Worm (Caenorhabditis elegans) whole organism, L1 larva: ENCODE measurements around the gene srh-235.

ENCODE experiments used
- C34B4.2 ChIP-seq: sonication (generic microtip); optimal IDR thresholded peaks from 2 replicates; lab custom pipeline; 2017; ENCODE audit warnings: mild to moderate bottlenecking, missing genetic modification characterization, missing compliant biosample characterization
- F16B12.6 ChIP-seq: fragments of 150-350 bp; optimal IDR thresholded peaks from 2 replicates; lab custom pipeline; 2014; ENCODE audit warnings: missing biosample characterization, missing genetic modification characterization
- ama-1 ChIP-seq: fragments of 150-350 bp; optimal IDR thresholded peaks from 2 replicates; lab custom pipeline; 2014
- ceh-63 ChIP-seq: fragments of 200-800 bp; sonication (Bioruptor generic); optimal IDR thresholded peaks from 2 replicates; lab custom pipeline; 2018; ENCODE audit warnings: mild to moderate bottlenecking, missing genetic modification characterization, missing compliant biosample characterization
- ceh-82 ChIP-seq, 3 experiments: fragments of 150-350 bp in 1 of 3; sonication (generic microtip) in 2 of 3; optimal IDR thresholded peaks; 2 replicates each; lab custom pipeline; 2014 to 2017; ENCODE audit warnings: missing biosample characterization in 3 of 3, missing genetic modification characterization in 3 of 3
- ceh-90 ChIP-seq: sonication (generic microtip); optimal IDR thresholded peaks from 2 replicates; lab custom pipeline; 2016; ENCODE audit warnings: missing genetic modification characterization, missing compliant biosample characterization
- efl-3 ChIP-seq: fragments of 200-800 bp; sonication (Bioruptor generic); optimal IDR thresholded peaks from 2 replicates; lab custom pipeline; 2018; ENCODE audit warnings: mild to moderate bottlenecking, missing genetic modification characterization, missing compliant biosample characterization
- egl-13 ChIP-seq: sonication (generic microtip); optimal IDR thresholded peaks from 2 replicates; lab custom pipeline; 2016; ENCODE audit warnings: missing genotype, missing genetic modification reagents, missing genetic modification characterization, missing compliant biosample characterization
- elt-2 ChIP-seq: sonication (generic microtip); optimal IDR thresholded peaks from 2 replicates; lab custom pipeline; 2016; ENCODE audit warnings: missing genetic modification characterization, mild to moderate bottlenecking, inconsistent platforms, missing compliant biosample characterization, missing genetic modification reagents
- elt-3 ChIP-seq, 6 experiments: fragments of 150-350 bp in 1 of 6; sonication (generic microtip); optimal IDR thresholded peaks; 2 replicates each; lab custom pipeline; 2017 to 2018; ENCODE audit warnings: missing biosample characterization in 6 of 6, missing genetic modification characterization in 6 of 6, inconsistent platforms in 1 of 6
- fkh-4 ChIP-seq: sonication (generic microtip); optimal IDR thresholded peaks from 2 replicates; lab custom pipeline; 2016; ENCODE audit warnings: missing compliant biosample characterization, missing genetic modification characterization, borderline replicate concordance
- fkh-8 ChIP-seq: sonication (generic microtip); optimal IDR thresholded peaks from 2 replicates; lab custom pipeline; 2016; ENCODE audit warnings: mild to moderate bottlenecking, missing genetic modification characterization, missing compliant biosample characterization
- fos-1 ChIP-seq: fragments of 150-350 bp; optimal IDR thresholded peaks from 2 replicates; lab custom pipeline; 2014; ENCODE audit warnings: missing biosample characterization, missing genetic modification characterization
- grh-1 ChIP-seq: fragments of 200-800 bp; sonication (Bioruptor generic); IDR thresholded peaks from 2 replicates; pipeline ENCODE4 v1.3.6; 2022; ENCODE audit warnings: missing genetic modification reagents, missing genetic modification characterization, missing compliant biosample characterization
- hlh-17 ChIP-seq: fragments of 200-800 bp; sonication (Bioruptor generic); optimal IDR thresholded peaks from 2 replicates; lab custom pipeline; 2018; ENCODE audit warnings: missing genetic modification characterization, mild to moderate bottlenecking, missing compliant biosample characterization, moderate library complexity, borderline replicate concordance
- isw-1 ChIP-seq: fragments of 200-800 bp; sonication (Bioruptor generic); IDR thresholded peaks from 2 replicates; pipeline ENCODE4 v1.3.6; 2022; ENCODE audit warnings: missing genetic modification characterization, missing compliant biosample characterization
- lin-13 ChIP-seq: fragments of 150-350 bp; optimal IDR thresholded peaks from 2 replicates; lab custom pipeline; 2014; ENCODE audit warnings: missing biosample characterization, missing genetic modification reagents, missing genetic modification characterization
- lin-14 ChIP-seq: fragments of 200-800 bp; sonication (Bioruptor generic); optimal IDR thresholded peaks from 2 replicates; lab custom pipeline; 2018; ENCODE audit warnings: mild to moderate bottlenecking, missing genetic modification characterization, moderate library complexity, missing compliant biosample characterization
- lir-3 ChIP-seq: sonication (generic microtip); optimal IDR thresholded peaks from 2 replicates; lab custom pipeline; 2016; ENCODE audit warnings: mild to moderate bottlenecking, missing genetic modification characterization, moderate library complexity, missing compliant biosample characterization; ENCODE audit not compliant: poor library complexity
- mef-2 ChIP-seq: fragments of 150-350 bp; optimal IDR thresholded peaks from 2 replicates; lab custom pipeline; 2014; ENCODE audit warnings: missing biosample characterization, missing genetic modification characterization
- mep-1 ChIP-seq: fragments of 150-350 bp; optimal IDR thresholded peaks from 2 replicates; lab custom pipeline; 2014; ENCODE audit warnings: missing biosample characterization, missing genetic modification characterization
- nhr-19 ChIP-seq: fragments of 200-800 bp; sonication (Bioruptor generic); conservative IDR thresholded peaks from 2 replicates; pipeline ENCODE4 v1.3.6; 2022; ENCODE audit warnings: missing genetic modification characterization, missing compliant biosample characterization
- nhr-20 ChIP-seq: sonication (generic microtip); optimal IDR thresholded peaks from 2 replicates; lab custom pipeline; 2016; ENCODE audit warnings: mild to moderate bottlenecking, missing genetic modification characterization, missing compliant biosample characterization
- nhr-237 ChIP-seq: fragments of 150-350 bp; optimal IDR thresholded peaks from 2 replicates; lab custom pipeline; 2014; ENCODE audit warnings: missing biosample characterization, missing genetic modification characterization
- nhr-71 ChIP-seq: sonication (generic microtip); optimal IDR thresholded peaks from 2 replicates; lab custom pipeline; 2016; ENCODE audit warnings: mild to moderate bottlenecking, missing genetic modification characterization, moderate library complexity, missing compliant biosample characterization
- nhr-76 ChIP-seq: sonication (generic microtip); optimal IDR thresholded peaks from 2 replicates; lab custom pipeline; 2017; ENCODE audit warnings: missing biosample characterization, missing genetic modification characterization
- nhr-90 ChIP-seq: sonication (generic microtip); optimal IDR thresholded peaks from 2 replicates; lab custom pipeline; 2016; ENCODE audit warnings: mild to moderate bottlenecking, missing genetic modification characterization, missing compliant biosample characterization; ENCODE audit not compliant: poor library complexity
- pag-3 ChIP-seq: sonication (generic microtip); optimal IDR thresholded peaks from 2 replicates; lab custom pipeline; 2017; ENCODE audit warnings: missing genetic modification characterization, mild to moderate bottlenecking, missing compliant biosample characterization, antibody characterized with exemption, borderline replicate concordance; ENCODE audit not compliant: insufficient read depth
- pax-3 ChIP-seq: fragments of 200-800 bp; sonication (Bioruptor generic); optimal IDR thresholded peaks from 2 replicates; lab custom pipeline; 2018; ENCODE audit warnings: mild to moderate bottlenecking, missing genetic modification characterization, moderate library complexity, missing compliant biosample characterization
- pqm-1 ChIP-seq: sonication (generic microtip); optimal IDR thresholded peaks from 3 replicates; lab custom pipeline; 2017; ENCODE audit warnings: missing biosample characterization, missing genetic modification characterization
- rnt-1 ChIP-seq: sonication (generic microtip); optimal IDR thresholded peaks from 2 replicates; lab custom pipeline; 2016; ENCODE audit warnings: mild to moderate bottlenecking, missing genetic modification characterization, moderate library complexity, missing compliant biosample characterization
- skn-1 ChIP-seq: fragments of 150-350 bp; optimal IDR thresholded peaks from 2 replicates; lab custom pipeline; 2014; ENCODE audit warnings: missing biosample characterization, missing genetic modification characterization
- snu-23 ChIP-seq: sonication (generic microtip); optimal IDR thresholded peaks from 2 replicates; lab custom pipeline; 2016; ENCODE audit warnings: missing genetic modification characterization, missing compliant biosample characterization
- sox-4 ChIP-seq: sonication (generic microtip); optimal IDR thresholded peaks from 2 replicates; lab custom pipeline; 2016; ENCODE audit warnings: missing genetic modification characterization, missing compliant biosample characterization
- swsn-7 ChIP-seq: sonication (generic microtip); optimal IDR thresholded peaks from 2 replicates; lab custom pipeline; 2016; ENCODE audit warnings: missing genetic modification characterization, missing compliant biosample characterization
- tbx-2 ChIP-seq: sonication (generic microtip); optimal IDR thresholded peaks from 2 replicates; lab custom pipeline; 2016; ENCODE audit warnings: missing genetic modification characterization, missing compliant biosample characterization
- unc-130 ChIP-seq: fragments of 150-350 bp; optimal IDR thresholded peaks from 2 replicates; lab custom pipeline; 2017; ENCODE audit warnings: missing biosample characterization, missing genetic modification characterization, inconsistent platforms
- unc-30 ChIP-seq: sonication (generic microtip); optimal IDR thresholded peaks from 2 replicates; lab custom pipeline; 2017; ENCODE audit warnings: missing biosample characterization, missing genetic modification characterization
- unc-62 ChIP-seq: fragments of 150-350 bp; optimal IDR thresholded peaks from 2 replicates; lab custom pipeline; 2014; ENCODE audit warnings: missing biosample characterization, missing genetic modification reagents, missing genetic modification characterization
- unc-98 ChIP-seq: fragments of 200-800 bp; sonication (Bioruptor generic); IDR thresholded peaks from 2 replicates; pipeline ENCODE4 v1.3.6; 2022; ENCODE audit warnings: missing genetic modification characterization, missing compliant biosample characterization
- vab-15 ChIP-seq: sonication (generic microtip); optimal IDR thresholded peaks from 2 replicates; lab custom pipeline; 2017; ENCODE audit warnings: missing genotype, mild to moderate bottlenecking, missing genetic modification characterization, missing compliant biosample characterization
- xbp-1 ChIP-seq: sonication (generic microtip); optimal IDR thresholded peaks from 2 replicates; lab custom pipeline; 2016; ENCODE audit warnings: missing genetic modification characterization, missing compliant biosample characterization
- ztf-11 ChIP-seq, 2 experiments: sonication (generic microtip); optimal IDR thresholded peaks; 2 replicates each; lab custom pipeline; 2016 to 2017; ENCODE audit warnings: missing genetic modification characterization in 2 of 2, missing biosample characterization in 1 of 2, missing compliant biosample characterization in 1 of 2
- ztf-4 ChIP-seq: fragments of 150-350 bp; optimal IDR thresholded peaks from 2 replicates; lab custom pipeline; 2014; ENCODE audit warnings: missing biosample characterization, missing genetic modification characterization

srh-235 gene

ce11 chrV:17508493-17508892 is 37.0 kb upstream of the srh-235 start, which contains the start of gene srw-32:
Gene srw-32 (plus strand): TSS chrV:17508793.
- TF ChIP-seq nhr-237 (tag; lab: Kevin White, UChicago), result no peak
- no peak for TF ChIP-seq hlh-17
- TF ChIP-seq ama-1, result no peak
- TF ChIP-seq pqm-1, result no peak
- no peak for TF ChIP-seq nhr-90 (tag; lab: Kevin White, UChicago)
- TF ChIP-seq nhr-19 (GFP tag; lab: Robert Waterston, UW), result no peak
- TF ChIP-seq F16B12.6 (tag; lab: Kevin White, UChicago), result no peak
- TF ChIP-seq ztf-4 (tag; lab: Kevin White, UChicago), result no peak
- no peak for TF ChIP-seq fos-1 (tag; lab: Kevin White, UChicago)
- no peak for TF ChIP-seq sox-4 (tag; lab: Kevin White, UChicago)
- TF ChIP-seq elt-3 (tag; optimal IDR thresholded peaks at IDR 0.05; lab: Kevin White, UChicago), result no peak
- TF ChIP-seq swsn-7 (tag; lab: Kevin White, UChicago), result no peak
- TF ChIP-seq unc-62 (GFP tag; lab: Kevin White, UChicago), result no peak
- TF ChIP-seq nhr-76 (tag; lab: Kevin White, UChicago), result no peak
- no peak for TF ChIP-seq unc-98
- no peak for TF ChIP-seq grh-1 (GFP tag; lab: Robert Waterston, UW)
- TF ChIP-seq isw-1 (GFP tag; lab: Robert Waterston, UW), result no peak
- TF ChIP-seq skn-1, result no peak
- no peak for TF ChIP-seq lin-14 (GFP tag; lab: Kevin White, UChicago)
- no peak for TF ChIP-seq mef-2
- TF ChIP-seq, all 84 proteins: peak for 0

DNA sequence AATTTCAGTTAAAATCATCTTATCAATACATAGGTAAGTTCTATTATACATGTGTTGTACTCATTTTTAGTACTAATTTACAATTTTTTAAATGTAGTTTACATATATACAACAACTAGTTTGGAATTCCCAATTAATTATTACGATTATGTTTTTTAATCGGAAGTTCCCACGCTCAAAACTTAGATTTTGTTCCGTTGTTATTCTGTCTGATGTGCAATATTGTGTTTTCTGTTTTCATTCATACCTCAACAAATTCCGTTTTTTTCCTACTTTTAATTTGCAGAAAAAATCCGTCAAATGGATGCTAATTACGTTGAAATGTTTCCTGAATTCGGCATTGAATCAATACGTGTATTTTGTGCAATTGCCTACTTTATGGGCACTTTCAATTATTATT is 34.8 kb upstream of the srh-235 start, which contains the start of gene srw-31:
srw-31 (plus strand) TSS at position 301 of the 400 bp plus-strand sequence.
- TF ChIP-seq pqm-1, result no peak
- no peak for TF ChIP-seq elt-2 (tag; lab: Kevin White, UChicago)
- no peak for TF ChIP-seq nhr-71 (tag; lab: Kevin White, UChicago)
- no peak for TF ChIP-seq efl-3
- TF ChIP-seq sox-4 (tag; lab: Kevin White, UChicago), result no peak
- no peak for TF ChIP-seq fkh-8 (tag; lab: Kevin White, UChicago)
- no peak for TF ChIP-seq fkh-4 (tag; lab: Kevin White, UChicago)
- TF ChIP-seq ceh-63 (GFP tag; lab: Kevin White, UChicago), result no peak
- no peak for TF ChIP-seq pag-3
- no peak for TF ChIP-seq xbp-1 (tag; lab: Kevin White, UChicago)
- TF ChIP-seq ceh-82 (tag; optimal IDR thresholded peaks at IDR 0.05; lab: Kevin White, UChicago), result no peak
- no peak for TF ChIP-seq mef-2
- TF ChIP-seq rnt-1 (tag; lab: Kevin White, UChicago), result no peak
- TF ChIP-seq nhr-19 (GFP tag; lab: Robert Waterston, UW), result no peak
- TF ChIP-seq unc-30 (tag; lab: Kevin White, UChicago), result no peak
- no peak for TF ChIP-seq snu-23
- no peak for TF ChIP-seq nhr-20 (tag; lab: Kevin White, UChicago)
- no peak for TF ChIP-seq C34B4.2 (tag; lab: Kevin White, UChicago)
- no peak for TF ChIP-seq lin-13
- TF ChIP-seq, all 84 proteins: peak for 0

DNA sequence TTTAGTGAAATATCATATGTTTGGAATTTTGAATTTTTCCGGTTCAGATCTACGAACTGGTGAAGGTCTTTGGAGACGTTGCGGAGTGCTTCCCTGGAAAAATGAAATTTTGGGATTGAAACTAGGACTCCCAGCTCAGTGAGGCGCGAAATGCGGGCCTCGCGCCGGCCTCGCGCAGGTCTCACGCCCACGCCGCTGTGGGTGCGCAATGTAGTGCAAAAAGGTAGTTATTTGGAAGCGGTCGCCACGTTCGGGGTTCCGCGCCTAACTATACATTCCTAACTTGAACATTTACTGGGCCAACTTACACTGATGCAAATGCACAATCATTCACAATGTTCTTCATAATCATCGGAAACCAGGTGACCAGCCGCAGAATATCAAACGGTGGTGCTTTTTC is 28.6 kb upstream of the srh-235 start:
- TF ChIP-seq lir-3 (tag; lab: Kevin White, UChicago), result no peak
- no peak for TF ChIP-seq pax-3 (tag; lab: Kevin White, UChicago)
- no peak for TF ChIP-seq unc-130 (tag; lab: Kevin White, UChicago)
- no peak for TF ChIP-seq unc-98
- no peak for TF ChIP-seq ztf-11 (tag; optimal IDR thresholded peaks at IDR 0.05; lab: Kevin White, UChicago)
- TF ChIP-seq egl-13 (tag; lab: Kevin White, UChicago), result no peak
- TF ChIP-seq nhr-71 (tag; lab: Kevin White, UChicago), result no peak
- no peak for TF ChIP-seq mep-1
- no peak for TF ChIP-seq skn-1
- no peak for TF ChIP-seq tbx-2 (tag; lab: Kevin White, UChicago)
- no peak for TF ChIP-seq unc-30 (tag; lab: Kevin White, UChicago)
- no peak for TF ChIP-seq vab-15 (tag; lab: Kevin White, UChicago)
- no peak for TF ChIP-seq ceh-90
